Fruit fly (Drosophila melanogaster) ovary, adult (tissue): ENCODE data around the gene bves.

Source experiments
- CG17801 ChIP-seq: fragments of 200-800 bp; optimal IDR thresholded peaks from 2 replicates; lab custom pipeline; 2019; ENCODE audit warnings: missing biosample characterization, mild to moderate bottlenecking, missing genetic modification characterization, moderate library complexity; ENCODE audit not compliant: partially characterized antibody

Gene bves

dm6 chrX:21072953-21073352 is 19.2 kb downstream of the bves start:
- no peak for TF ChIP-seq CG17801

dm6 chrX:21073641-21074328 is 20.0 kb downstream of the bves start:
- peak; percentile 18 for TF ChIP-seq CG17801

dm6 chrX:21074329-21074708 is 20.6 kb downstream of the bves start:
- peak; percentile 67 for TF ChIP-seq CG17801

dm6 chrX:21080335-21080734 is 26.6 kb downstream of the bves start:
- no peak for TF ChIP-seq CG17801

dm6 chrX:21083246-21083645 is 29.5 kb downstream of the bves start:
- TF ChIP-seq CG17801 = no peak

- TF ChIP-seq CG17801 = no peak
These were observed 39.8 kb downstream of the bves start, which contains the start of gene stg1 for dm6 chrX:21093544-21093943. TSS of gene stg1 (plus strand) at chrX:21093844.

- TF ChIP-seq CG17801 = no peak
These were observed 48.3 kb downstream of the bves start, which contains the start of gene CG15446 for dm6 chrX:21102106-21102505. TSS of gene CG15446 (minus strand) at chrX:21102206.

dm6 chrX:21106269-21106668 is 52.5 kb downstream of the bves start, which contains the start of gene CG1503:
TSS of gene CG1503 (minus strand) at chrX:21106369.
- TF ChIP-seq CG17801 = no peak

dm6 chrX:21116864-21117464 is 63.2 kb downstream of the bves start, which contains the start of the genes unc and CG15445:
TSS of gene unc (minus strand) at chrX:21116914.
TSS of gene CG15445 (plus strand) at chrX:21117159.
- TF ChIP-seq CG17801 = peak; percentile 47

- no peak for TF ChIP-seq CG17801
These were observed 69.7 kb downstream of the bves start, which contains the start of gene ldd for dm6 chrX:21123499-21123898. TSS of gene ldd (plus strand) at chrX:21123634.

- peak; percentile 84 for TF ChIP-seq CG17801
These were observed 70.4 kb downstream of the bves start for dm6 chrX:21124176-21124575.

dm6 chrX:21125966-21126553 is 72.3 kb downstream of the bves start:
- TF ChIP-seq CG17801 = no peak

- TF ChIP-seq CG17801 = no peak
These were observed 73.0 kb downstream of the bves start for dm6 chrX:21126790-21127189.

- no peak for TF ChIP-seq CG17801
These were observed 73.5 kb downstream of the bves start for dm6 chrX:21127267-21127666.
